Fruit fly (Drosophila melanogaster): ENCODE results near the gene Sh.
A peak's percentile ranks its signal among the peaks of the same experiment; 100 is the strongest.

The Sh gene

dm6 chrX:17880269-17880889 is 182.7 kb downstream of the Sh start (continued):
- TF ChIP-seq Ada2b (GFP tag; IDR thresholded peaks at IDR 0.05) (peak; percentile 95), CG3726 (GFP tag; IDR thresholded peaks at IDR 0.05) (peak; percentile 91), CG17829 (tag; optimal IDR thresholded peaks at IDR 0.05) (peak; percentile 94), H15 (GFP tag; IDR thresholded peaks at IDR 0.05) (peak; percentile 93), sug (tag; optimal IDR thresholded peaks at IDR 0.05) (peak; percentile 92), CG6254 (GFP tag; optimal IDR thresholded peaks at IDR 0.05) (peak; percentile 82), Trl (optimal IDR thresholded peaks at IDR 0.05) (peak; percentile 22 to 36), Trl (GFP tag; optimal IDR thresholded peaks at IDR 0.05) (peak; percentile 95), CG7928 (GFP tag; optimal IDR thresholded peaks at IDR 0.05) (peak; percentile 75), fd96Cb (tag; optimal IDR thresholded peaks at IDR 0.05) (peak; percentile 90), D19B (GFP tag; optimal IDR thresholded peaks at IDR 0.05) (peak; percentile 79), CG3065 (GFP tag; optimal IDR thresholded peaks at IDR 0.05) (peak; percentile 87), lov (optimal IDR thresholded peaks at IDR 0.05) (no peak), lov (GFP tag; IDR thresholded peaks at IDR 0.05) (peak; percentile 92), CG31365 (tag; optimal IDR thresholded peaks at IDR 0.05) (peak; percentile 79), CG17361 (GFP tag; IDR thresholded peaks at IDR 0.05) (peak; percentile 95)

- TF ChIP-seq gem (tag; optimal IDR thresholded peaks at IDR 0.05) (peak; percentile 10), Drgx (GFP tag; IDR thresholded peaks at IDR 0.05) (peak; percentile 36; the same call in 1 of the 2 replicates), lbe (GFP tag; optimal IDR thresholded peaks at IDR 0.05) (peak; percentile 65), bsh (GFP tag; optimal IDR thresholded peaks at IDR 0.05) (peak in 1 of 2 experiments; percentile 38), nom (GFP tag; optimal IDR thresholded peaks at IDR 0.05) (peak; percentile 77), CG11504 (tag; optimal IDR thresholded peaks at IDR 0.05) (peak; percentile 3), row (GFP tag; IDR thresholded peaks at IDR 0.05) (peak; percentile 11; the same call in 1 of the 3 replicates), Ptx1 (GFP tag; IDR thresholded peaks at IDR 0.05) (no peak), Taf1 (GFP tag; IDR thresholded peaks at IDR 0.05) (no peak), Hr51 (GFP tag; optimal IDR thresholded peaks at IDR 0.05) (peak in 1 of 2 experiments; percentile 7)
Measured at dm6 chrX:17879211-17879897, 183.7 kb downstream of the Sh start.

dm6 chrX:17878632-17879033 is 184.4 kb downstream of the Sh start:
- TF ChIP-seq stwl (tag; optimal IDR thresholded peaks at IDR 0.05), result peak; percentile 27
- no peak for TF ChIP-seq CG1647 (GFP tag; optimal IDR thresholded peaks at IDR 0.05)
- peak; percentile 25 for TF ChIP-seq CG9727 (GFP tag; optimal IDR thresholded peaks at IDR 0.05)
- peak; percentile 16 for TF ChIP-seq CG12769 (tag; optimal IDR thresholded peaks at IDR 0.05)
- peak; percentile 99 for TF ChIP-seq CG6175 (GFP tag; IDR thresholded peaks at IDR 0.05)
- peak; percentile 36; the same call in 1 of the 2 replicates for TF ChIP-seq unc-4 (GFP tag; IDR thresholded peaks at IDR 0.05; ENCODE audit: partially characterized antibody)
- TF ChIP-seq NC2β (GFP tag; optimal IDR thresholded peaks at IDR 0.05), result no peak
- TF ChIP-seq Dref (GFP tag; IDR thresholded peaks at IDR 0.05), result peak; percentile 42
- peak; percentile 54 for TF ChIP-seq Med (GFP tag)
- no peak for TF ChIP-seq Dp (GFP tag; optimal IDR thresholded peaks at IDR 0.05)
- peak; percentile 10; the same call in 1 of the 4 replicates for TF ChIP-seq Dll (GFP tag; IDR thresholded peaks at IDR 0.05; ENCODE audit: partially characterized antibody)
- no peak for TF ChIP-seq eve (GFP tag; optimal IDR thresholded peaks at IDR 0.05)
- TF ChIP-seq CG32772 (GFP tag; IDR thresholded peaks at IDR 0.05), result peak; percentile 81
- peak; percentile 25; the same call in 1 of the 2 replicates for TF ChIP-seq E2f2 (GFP tag; IDR thresholded peaks at IDR 0.05)
- TF ChIP-seq dm (GFP tag; optimal IDR thresholded peaks at IDR 0.05), result peak; percentile 26
- TF ChIP-seq CG3163 (GFP tag; optimal IDR thresholded peaks at IDR 0.05), result peak; percentile 74
- peak; percentile 8 for TF ChIP-seq Blimp-1 (GFP tag; optimal IDR thresholded peaks at IDR 0.05)
- peak; percentile 86 to 91 for TF ChIP-seq Trl (optimal IDR thresholded peaks at IDR 0.05)
- no peak for TF ChIP-seq Trl (GFP tag; optimal IDR thresholded peaks at IDR 0.05)
- TF ChIP-seq yki (optimal IDR thresholded peaks at IDR 0.05), result peak; percentile 67
- no peak for TF ChIP-seq Meics (GFP tag; optimal IDR thresholded peaks at IDR 0.05)
- TF ChIP-seq CG34224 (GFP tag; IDR thresholded peaks at IDR 0.05; ENCODE audit: partially characterized antibody), result 0 out of 3 replicates have a peak, but pooled peaks have one; percentile 14
- no peak for TF ChIP-seq nerfin-2 (GFP tag; IDR thresholded peaks at IDR 0.05; ENCODE audit: partially characterized antibody)

Data from whole organism, embryonic.